Worm (Caenorhabditis elegans) whole organism, L3 larva: ENCODE measurements around the gene C09B8.4.

Experiments
- R02D3.7 ChIP-seq: fragments of 150-350 bp; optimal IDR thresholded peaks from 2 replicates; lab custom pipeline; 2014; ENCODE audit warnings: missing biosample characterization, missing genetic modification characterization
- daf-12 ChIP-seq: fragments of 150-350 bp; optimal IDR thresholded peaks from 2 replicates; lab custom pipeline; 2014; ENCODE audit warnings: missing biosample characterization, missing genetic modification reagents, missing genetic modification characterization
- elt-3 ChIP-seq, 3 experiments: fragments of 150-350 bp in 1 of 3; sonication (generic microtip) in 2 of 3; optimal IDR thresholded peaks; 2 replicates in 2 of 3; 4 replicates in 1 of 3; lab custom pipeline; 2014 to 2017; ENCODE audit warnings: missing biosample characterization in 3 of 3, missing genetic modification characterization in 3 of 3
- lin-15B ChIP-seq: fragments of 150-350 bp; optimal IDR thresholded peaks from 2 replicates; lab custom pipeline; 2014; ENCODE audit warnings: missing biosample characterization, missing genetic modification characterization
- lsy-12 ChIP-seq: sonication (generic microtip); optimal IDR thresholded peaks from 2 replicates; lab custom pipeline; 2016; ENCODE audit warnings: mild to moderate bottlenecking, missing genetic modification characterization, missing compliant biosample characterization
- nhr-11 ChIP-seq: fragments of 150-350 bp; optimal IDR thresholded peaks from 2 replicates; lab custom pipeline; 2014; ENCODE audit warnings: missing biosample characterization, missing genetic modification characterization
- nhr-12 ChIP-seq: fragments of 150-350 bp; optimal IDR thresholded peaks from 2 replicates; lab custom pipeline; 2014; ENCODE audit warnings: missing biosample characterization, missing genetic modification characterization
- snpc-4 ChIP-seq: fragments of 150-350 bp; optimal IDR thresholded peaks from 2 replicates; lab custom pipeline; 2014; ENCODE audit warnings: missing biosample characterization, missing genetic modification characterization
- tbx-2 ChIP-seq: sonication (generic microtip); optimal IDR thresholded peaks from 2 replicates; lab custom pipeline; 2016; ENCODE audit warnings: mild to moderate bottlenecking, missing genetic modification characterization, missing compliant biosample characterization
- ztf-4 ChIP-seq: fragments of 150-350 bp; optimal IDR thresholded peaks from 2 replicates; lab custom pipeline; 2014; ENCODE audit warnings: missing biosample characterization, missing genetic modification characterization

- TF ChIP-seq lsy-12 (tag; lab: Kevin White, UChicago) (no peak), tbx-2 (tag; lab: Kevin White, UChicago) (no peak), daf-12 (tag; lab: Kevin White, UChicago) (no peak), snpc-4 (no peak), nhr-11 (no peak), elt-3 (tag; optimal IDR thresholded peaks at IDR 0.05; lab: Kevin White, UChicago) (no peak), nhr-12 (no peak), R02D3.7 (tag; lab: Kevin White, UChicago) (no peak), ztf-4 (tag; lab: Kevin White, UChicago) (no peak), lin-15B (tag; lab: Kevin White, UChicago) (no peak)
These were observed 9.2 kb downstream of the C09B8.4 start, which contains the start of gene C09B8.3 for ce11 chrX:6010573-6010972.
